Worm (Caenorhabditis elegans) whole organism, L3 larva: ENCODE results near the gene C42D8.1.

Source experiments
- ceh-16 ChIP-seq: sonication (generic microtip); optimal IDR thresholded peaks from 2 replicates; lab custom pipeline; 2017; ENCODE audit warnings: missing biosample characterization, missing genetic modification characterization
- ceh-9 ChIP-seq: sonication (generic microtip); optimal IDR thresholded peaks from 2 replicates; lab custom pipeline; 2018; ENCODE audit warnings: missing biosample characterization, missing genetic modification characterization
- daf-12 ChIP-seq: fragments of 150-350 bp; optimal IDR thresholded peaks from 2 replicates; lab custom pipeline; 2014; ENCODE audit warnings: missing biosample characterization, missing genetic modification reagents, missing genetic modification characterization
- unc-62 ChIP-seq: fragments of 150-350 bp; sonication (generic microtip); optimal IDR thresholded peaks from 4 replicates; lab custom pipeline; 2014; ENCODE audit warnings: missing biosample characterization, missing genetic modification reagents, missing genetic modification characterization

ce11 chrX:5067796-5068195 lies 41.5 kb upstream of the C42D8.1 start, which contains the start of gene clc-7:
- TF ChIP-seq ceh-9 (tag; lab: Kevin White, UChicago), result no peak
- no peak for TF ChIP-seq ceh-16
- TF ChIP-seq daf-12 (tag; lab: Kevin White, UChicago), result no peak
- no peak for TF ChIP-seq unc-62 (GFP tag; lab: Kevin White, UChicago)
